Fruit fly (Drosophila melanogaster) whole organism, pupa: ENCODE results near the gene Gr64e.

Experiments used
- CG14655 ChIP-seq: fragments of 200-800 bp; sonication (Bioruptor generic); optimal IDR thresholded peaks from 3 replicates; lab custom pipeline; 2017; ENCODE audit warnings: mild to moderate bottlenecking, missing biosample characterization, missing genetic modification reagents, missing genetic modification characterization
- CG15710 ChIP-seq: fragments of 200-800 bp; sonication (Bioruptor generic); optimal IDR thresholded peaks from 2 replicates; lab custom pipeline; 2018; ENCODE audit warnings: missing biosample characterization, mild to moderate bottlenecking, missing genetic modification characterization, moderate library complexity
- CG17806 ChIP-seq: fragments of 200-800 bp; sonication (Bioruptor generic); optimal IDR thresholded peaks from 2 replicates; lab custom pipeline; 2018; ENCODE audit warnings: missing biosample characterization, mild to moderate bottlenecking, missing genetic modification characterization, moderate library complexity
- CG32121 ChIP-seq: fragments of 200-800 bp; sonication (Bioruptor generic); IDR thresholded peaks from 2 replicates; pipeline ENCODE4 v1.3.6; 2022; ENCODE audit warnings: missing biosample characterization, missing genetic modification characterization
- CG34367 ChIP-seq: fragments of 200-800 bp; sonication (Bioruptor generic); optimal IDR thresholded peaks from 2 replicates; lab custom pipeline; 2018; ENCODE audit warnings: missing biosample characterization, mild to moderate bottlenecking, missing genetic modification characterization
- CG4496 ChIP-seq: fragments of 200-800 bp; sonication (Bioruptor generic); IDR thresholded peaks from 3 replicates; pipeline ENCODE4 v1.3.6; 2022; ENCODE audit warnings: missing biosample characterization, missing genetic modification characterization
- CG8159 ChIP-seq: fragments of 200-800 bp; sonication (Bioruptor generic); optimal IDR thresholded peaks from 3 replicates; lab custom pipeline; 2018; ENCODE audit warnings: missing biosample characterization, mild to moderate bottlenecking, missing genetic modification characterization, moderate library complexity
- EcR ChIP-seq: fragments of 200-800 bp; sonication (Bioruptor generic); optimal IDR thresholded peaks from 3 replicates; lab custom pipeline; 2019; ENCODE audit warnings: missing biosample characterization, missing genetic modification characterization, mild to moderate bottlenecking, moderate library complexity, missing genetic modification reagents
- Pif1A ChIP-seq: fragments of 200-800 bp; sonication (Bioruptor generic); optimal IDR thresholded peaks from 3 replicates; lab custom pipeline; 2016; ENCODE audit warnings: missing biosample characterization, missing genetic modification characterization
- fd96Ca ChIP-seq: fragments of 200-800 bp; sonication (Bioruptor generic); IDR thresholded peaks from 3 replicates; pipeline ENCODE4 v1.3.6; 2022; ENCODE audit warnings: missing biosample characterization, missing genetic modification characterization
- gl ChIP-seq: fragments of 200-800 bp; sonication (Bioruptor generic); optimal IDR thresholded peaks from 2 replicates; lab custom pipeline; 2018; ENCODE audit warnings: missing biosample characterization, mild to moderate bottlenecking, missing genetic modification characterization

DNA sequence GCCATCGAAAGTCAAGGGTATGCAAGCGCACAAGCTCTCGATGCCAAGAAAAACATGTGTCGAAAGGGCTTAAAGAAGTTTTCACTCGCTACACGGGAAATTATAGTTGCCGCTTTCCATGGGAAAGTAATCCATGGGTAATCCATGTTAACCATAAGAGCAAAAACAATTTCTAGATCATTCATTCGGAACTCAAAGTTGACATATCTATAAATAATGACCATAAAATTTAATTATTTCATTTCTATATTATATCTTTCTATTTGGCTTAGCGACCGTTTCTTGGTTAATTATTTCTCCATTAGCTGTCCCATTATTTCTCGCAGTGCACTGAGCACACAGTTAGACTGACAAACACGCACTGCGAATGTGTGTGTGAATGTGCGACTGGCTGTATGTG lies 31.2 kb upstream of the Gr64e start:
- peak; percentile 13 for TF ChIP-seq CG34367 (tag; lab: Kevin White, UChicago)
- TF ChIP-seq EcR (GFP tag; lab: Kevin White, UChicago): no peak
- TF ChIP-seq fd96Ca: no peak
- no peak for TF ChIP-seq CG4496 (GFP tag; lab: Robert Waterston, UW)
- TF ChIP-seq CG17806: no peak
- TF ChIP-seq Pif1A (GFP tag; lab: Kevin White, UChicago): no peak
- no peak for TF ChIP-seq CG14655 (GFP tag; lab: Kevin White, UChicago)
- TF ChIP-seq CG32121 (GFP tag; lab: Robert Waterston, UW): no peak
- peak; percentile 27 for TF ChIP-seq CG15710 (tag; lab: Kevin White, UChicago)
- peak; percentile 22 for TF ChIP-seq CG8159 (tag; lab: Kevin White, UChicago)
- no peak for TF ChIP-seq gl
